Worm (Caenorhabditis elegans) whole organism, L4 larva: ENCODE measurements around the gene F55C12.4.

ENCODE experiments used
- D1046.2 ChIP-seq: fragments of 200-800 bp; sonication (Bioruptor generic); IDR thresholded peaks from 2 replicates; pipeline ENCODE4 v1.3.6; 2022; ENCODE audit warnings: missing genetic modification characterization, missing compliant biosample characterization
- F26F4.8 ChIP-seq: fragments of 200-800 bp; sonication (Bioruptor generic); conservative IDR thresholded peaks from 2 replicates; pipeline ENCODE4 v1.3.6; 2022; ENCODE audit warnings: missing genetic modification characterization, missing compliant biosample characterization
- F37D6.2 ChIP-seq: sonication (generic microtip); optimal IDR thresholded peaks from 2 replicates; lab custom pipeline; 2016; ENCODE audit warnings: mild to moderate bottlenecking, missing genetic modification characterization, missing compliant biosample characterization
- F44E2.7 ChIP-seq: fragments of 200-800 bp; sonication (Bioruptor generic); IDR thresholded peaks from 2 replicates; pipeline ENCODE4 v2.1.2; 2022; ENCODE audit warnings: missing genetic modification characterization, missing compliant biosample characterization
- R02D3.7 ChIP-seq: fragments of 150-350 bp; sonication (generic microtip); optimal IDR thresholded peaks from 3 replicates; lab custom pipeline; 2014; ENCODE audit warnings: missing biosample characterization, missing genetic modification characterization
- Y75B8A.6 ChIP-seq: fragments of 200-800 bp; sonication (Bioruptor generic); IDR thresholded peaks from 2 replicates; pipeline ENCODE4 v1.3.6; 2022; ENCODE audit warnings: missing genetic modification reagents, missing genetic modification characterization, missing compliant biosample characterization
- ZK546.5 ChIP-seq, 2 experiments: sonication (generic microtip); optimal IDR thresholded peaks; 2 replicates each; lab custom pipeline; 2017; ENCODE audit warnings: missing biosample characterization in 2 of 2, missing genetic modification characterization in 2 of 2
- aha-1 ChIP-seq: fragments of 150-350 bp; peaks from one replicate; lab custom pipeline; 2014; ENCODE audit warnings: missing biosample characterization, missing genetic modification characterization
- arid-1 ChIP-seq: fragments of 200-800 bp; sonication (Bioruptor generic); conservative IDR thresholded peaks from 2 replicates; pipeline ENCODE4 v1.3.6; 2022; ENCODE audit warnings: missing genetic modification reagents, missing genetic modification characterization, missing compliant biosample characterization
- attf-4 ChIP-seq: sonication (generic microtip); optimal IDR thresholded peaks from 3 replicates; lab custom pipeline; 2017; ENCODE audit warnings: missing biosample characterization, missing genetic modification characterization
- ceh-28 ChIP-seq: fragments of 150-350 bp; optimal IDR thresholded peaks from 2 replicates; lab custom pipeline; 2014; ENCODE audit warnings: missing biosample characterization, missing genetic modification reagents, missing genetic modification characterization
- ceh-32 ChIP-seq: sonication (generic microtip); optimal IDR thresholded peaks from 2 replicates; lab custom pipeline; 2016; ENCODE audit warnings: mild to moderate bottlenecking, missing genetic modification characterization, missing compliant biosample characterization; ENCODE audit not compliant: poor library complexity
- ceh-44 ChIP-seq: fragments of 200-800 bp; sonication (Bioruptor generic); IDR thresholded peaks from 2 replicates; pipeline ENCODE4 v1.3.6; 2022; ENCODE audit warnings: missing genetic modification reagents, missing genetic modification characterization, missing compliant biosample characterization
- ceh-62 ChIP-seq: sonication (generic microtip); optimal IDR thresholded peaks from 2 replicates; lab custom pipeline; 2017; ENCODE audit warnings: missing biosample characterization, missing genetic modification characterization
- ctbp-1 ChIP-seq: fragments of 200-800 bp; sonication (Bioruptor generic); IDR thresholded peaks from 2 replicates; pipeline ENCODE4 v1.3.6; 2022; ENCODE audit warnings: missing genetic modification reagents, missing genetic modification characterization, missing compliant biosample characterization
- daf-12 ChIP-seq: fragments of 150-350 bp; optimal IDR thresholded peaks from 2 replicates; lab custom pipeline; 2014; ENCODE audit warnings: missing biosample characterization, missing genetic modification reagents, missing genetic modification characterization
- dmd-8 ChIP-seq: fragments of 200-800 bp; sonication (Bioruptor generic); IDR thresholded peaks from 2 replicates; pipeline ENCODE4 v1.3.6; 2022; ENCODE audit warnings: missing genetic modification characterization, missing compliant biosample characterization
- dmd-9 ChIP-seq: fragments of 200-800 bp; sonication (Bioruptor generic); IDR thresholded peaks from 2 replicates; pipeline ENCODE4 v1.3.6; 2022; ENCODE audit warnings: missing genetic modification reagents, missing genetic modification characterization, missing compliant biosample characterization
- dpl-1 ChIP-seq: fragments of 150-350 bp; optimal IDR thresholded peaks from 2 replicates; lab custom pipeline; 2014; ENCODE audit warnings: missing biosample characterization, missing genetic modification reagents, missing genetic modification characterization
- dve-1 ChIP-seq: sonication (generic microtip); optimal IDR thresholded peaks from 2 replicates; lab custom pipeline; 2017; ENCODE audit warnings: antibody characterized with exemption, mild to moderate bottlenecking, missing genetic modification characterization, missing compliant biosample characterization; ENCODE audit not compliant: insufficient read depth
- fos-1 ChIP-seq: fragments of 150-350 bp; optimal IDR thresholded peaks from 2 replicates; lab custom pipeline; 2014; ENCODE audit warnings: missing biosample characterization, missing genetic modification characterization
- hif-1 ChIP-seq, 2 experiments: sonication (generic microtip); optimal IDR thresholded peaks; 2 replicates each; lab custom pipeline; 2016 to 2017; ENCODE audit warnings: missing compliant biosample characterization in 2 of 2, missing genetic modification characterization in 2 of 2, missing genetic modification reagents in 2 of 2, missing genotype in 2 of 2, mild to moderate bottlenecking in 1 of 2
- hlh-11 ChIP-seq: fragments of 200-800 bp; sonication (Bioruptor generic); optimal IDR thresholded peaks from 2 replicates; lab custom pipeline; 2018; ENCODE audit warnings: mild to moderate bottlenecking, missing genetic modification characterization, missing compliant biosample characterization
- hmg-1.1 ChIP-seq: fragments of 200-800 bp; sonication (Bioruptor generic); IDR thresholded peaks from 2 replicates; pipeline ENCODE4 v1.3.6; 2022; ENCODE audit warnings: missing genetic modification reagents, missing genetic modification characterization, missing compliant biosample characterization
- jun-1 ChIP-seq: fragments of 150-350 bp; optimal IDR thresholded peaks from 2 replicates; lab custom pipeline; 2014; ENCODE audit warnings: missing biosample characterization, missing genetic modification reagents, missing genetic modification characterization
- lim-7 ChIP-seq: fragments of 200-800 bp; sonication (Bioruptor generic); IDR thresholded peaks from 2 replicates; pipeline ENCODE4 v1.3.6; 2022; ENCODE audit warnings: missing genetic modification characterization, missing compliant biosample characterization
- lin-38 ChIP-seq: fragments of 200-800 bp; sonication (Bioruptor generic); IDR thresholded peaks from 2 replicates; pipeline ENCODE4 v1.3.6; 2022; ENCODE audit warnings: missing genetic modification reagents, missing genetic modification characterization, missing compliant biosample characterization
- lin-39 ChIP-seq: fragments of 150-350 bp; optimal IDR thresholded peaks from 2 replicates; lab custom pipeline; 2014; ENCODE audit warnings: missing biosample characterization, missing genetic modification reagents, missing genetic modification characterization
- lir-3 ChIP-seq: sonication (generic microtip); optimal IDR thresholded peaks from 2 replicates; lab custom pipeline; 2016; ENCODE audit warnings: mild to moderate bottlenecking, missing genetic modification characterization, missing compliant biosample characterization
- lsy-2 ChIP-seq, 2 experiments: fragments of 150-350 bp in 1 of 2; sonication (generic microtip) in 1 of 2; optimal IDR thresholded peaks; 2 replicates each; lab custom pipeline; 2014 to 2017; ENCODE audit warnings: missing biosample characterization in 2 of 2, missing genetic modification characterization in 2 of 2
- mdl-1 ChIP-seq, 2 experiments: fragments of 150-350 bp in 1 of 2; sonication (generic microtip) in 1 of 2; optimal IDR thresholded peaks; 2 replicates each; lab custom pipeline; 2014 to 2017; ENCODE audit warnings: missing biosample characterization in 2 of 2, missing genetic modification characterization in 2 of 2
- mep-1 ChIP-seq: fragments of 150-350 bp; sonication (generic microtip); optimal IDR thresholded peaks from 3 replicates; lab custom pipeline; 2014; ENCODE audit warnings: missing biosample characterization, missing genetic modification characterization
- mes-2 ChIP-seq: sonication (generic microtip); optimal IDR thresholded peaks from 2 replicates; lab custom pipeline; 2016; ENCODE audit warnings: missing genotype, mild to moderate bottlenecking, missing genetic modification characterization, missing compliant biosample characterization; ENCODE audit not compliant: poor library complexity, severe bottlenecking
- mxl-3 ChIP-seq: fragments of 200-800 bp; sonication (Bioruptor generic); optimal IDR thresholded peaks from 2 replicates; lab custom pipeline; 2018; ENCODE audit warnings: mild to moderate bottlenecking, missing genetic modification characterization, missing compliant biosample characterization
- nhr-10 ChIP-seq: fragments of 150-350 bp; optimal IDR thresholded peaks from 2 replicates; lab custom pipeline; 2014; ENCODE audit warnings: missing biosample characterization, missing genetic modification characterization
- nhr-111 ChIP-seq: fragments of 200-800 bp; sonication (Bioruptor generic); optimal IDR thresholded peaks from 2 replicates; lab custom pipeline; 2018; ENCODE audit warnings: mild to moderate bottlenecking, missing genetic modification characterization, missing compliant biosample characterization
- nhr-25 ChIP-seq: sonication (generic microtip); optimal IDR thresholded peaks from 2 replicates; lab custom pipeline; 2017; ENCODE audit warnings: missing genetic modification characterization, mild to moderate bottlenecking, missing compliant biosample characterization, antibody characterized with exemption, moderate library complexity, borderline replicate concordance; ENCODE audit not compliant: insufficient read depth
- nhr-41 ChIP-seq: fragments of 200-800 bp; sonication (Bioruptor generic); IDR thresholded peaks from 2 replicates; pipeline ENCODE4 v1.3.6; 2022; ENCODE audit warnings: missing genetic modification reagents, missing genetic modification characterization, missing compliant biosample characterization
- nhr-76 ChIP-seq: fragments of 150-350 bp; optimal IDR thresholded peaks from 2 replicates; lab custom pipeline; 2014; ENCODE audit warnings: missing biosample characterization, missing genetic modification characterization
- pha-4 ChIP-seq, 2 experiments: fragments of 150-350 bp in 1 of 2; fragments of 200-800 bp in 1 of 2; sonication (Bioruptor generic) in 1 of 2; IDR thresholded peaks in 1 of 2; optimal IDR thresholded peaks in 1 of 2; 2 replicates each; pipeline versions ENCODE4 v1.3.6 to Lab custom; 2014 to 2022; ENCODE audit warnings: missing genetic modification characterization in 2 of 2, missing genetic modification reagents in 2 of 2, missing biosample characterization in 1 of 2, missing compliant biosample characterization in 1 of 2
- pqm-1 ChIP-seq: sonication (generic microtip); optimal IDR thresholded peaks from 2 replicates; lab custom pipeline; 2017; ENCODE audit warnings: missing biosample characterization, missing genetic modification characterization
- rbr-2 ChIP-seq: sonication (generic microtip); optimal IDR thresholded peaks from 2 replicates; lab custom pipeline; 2016; ENCODE audit warnings: missing genotype, missing genetic modification characterization, missing compliant biosample characterization
- saeg-2 ChIP-seq: fragments of 200-800 bp; sonication (Bioruptor generic); IDR thresholded peaks from 2 replicates; pipeline ENCODE4 v1.3.6; 2022; ENCODE audit warnings: missing genetic modification reagents, missing genetic modification characterization, missing compliant biosample characterization
- skn-1 ChIP-seq: fragments of 150-350 bp; optimal IDR thresholded peaks from 2 replicates; lab custom pipeline; 2014; ENCODE audit warnings: missing biosample characterization, missing genetic modification characterization
- snpc-1.2 ChIP-seq: fragments of 200-800 bp; sonication (Bioruptor generic); IDR thresholded peaks from 2 replicates; pipeline ENCODE4 v1.3.6; 2022; ENCODE audit warnings: missing genetic modification reagents, missing genetic modification characterization, missing compliant biosample characterization
- unc-39 ChIP-seq: sonication (generic microtip); optimal IDR thresholded peaks from 2 replicates; lab custom pipeline; 2017; ENCODE audit warnings: missing biosample characterization, missing genetic modification characterization
- vab-7 ChIP-seq: fragments of 200-800 bp; sonication (Bioruptor generic); IDR thresholded peaks from 2 replicates; pipeline ENCODE4 v1.3.6; 2022; ENCODE audit warnings: missing genetic modification reagents, missing genetic modification characterization, missing compliant biosample characterization
- zfp-2 ChIP-seq: sonication (generic microtip); optimal IDR thresholded peaks from 2 replicates; lab custom pipeline; 2016; ENCODE audit warnings: mild to moderate bottlenecking, missing genetic modification characterization, missing compliant biosample characterization
- zfp-3 ChIP-seq: fragments of 200-800 bp; sonication (Bioruptor generic); conservative IDR thresholded peaks from 2 replicates; pipeline ENCODE4 v1.3.6; 2022; ENCODE audit warnings: missing genetic modification reagents, missing genetic modification characterization, missing compliant biosample characterization
- ztf-7 ChIP-seq: fragments of 150-350 bp; optimal IDR thresholded peaks from 2 replicates; lab custom pipeline; 2014; ENCODE audit warnings: missing biosample characterization, missing genetic modification characterization

The F55C12.4 gene

ce11 chrII:5844694-5845129 is 13.5 kb downstream of the F55C12.4 start (continued):
- TF ChIP-seq nhr-25 (tag; lab: Kevin White, UChicago) (peak; percentile 96), daf-12 (tag; lab: Kevin White, UChicago) (peak; percentile 43), ceh-32 (tag; lab: Kevin White, UChicago) (peak; percentile 91), snpc-1.2 (peak; percentile 94), skn-1 (tag; lab: Kevin White, UChicago) (peak; percentile 55), unc-39 (peak; percentile 75), ceh-28 (tag; lab: Kevin White, UChicago) (peak; percentile 49), lir-3 (tag; lab: Kevin White, UChicago) (peak; percentile 87), mdl-1 (tag; optimal IDR thresholded peaks at IDR 0.05; lab: Kevin White, UChicago) (peak; percentile 94 to 95), ceh-62 (tag; lab: Kevin White, UChicago) (peak; percentile 44), arid-1 (GFP tag; lab: Robert Waterston, UW) (peak; percentile 96), Y75B8A.6 (GFP tag; lab: Robert Waterston, UW) (peak; percentile 78), saeg-2 (GFP tag; lab: Robert Waterston, UW) (peak; percentile 99), hif-1 (tag; optimal IDR thresholded peaks at IDR 0.05; lab: Kevin White, UChicago) (peak; percentile 88 to 94), aha-1 (tag; lab: Kevin White, UChicago) (peak; percentile 100), R02D3.7 (peak; percentile 58), mxl-3 (GFP tag; lab: Kevin White, UChicago) (peak; percentile 89), pqm-1 (tag; lab: Kevin White, UChicago) (peak; percentile 53), nhr-41 (peak; percentile 98), F26F4.8 (GFP tag; lab: Robert Waterston, UW) (0 out of 2 replicates have a peak, but pooled peaks have one; percentile 34), hlh-11 (tag; lab: Kevin White, UChicago) (peak; percentile 99), dve-1 (tag; lab: Kevin White, UChicago) (peak; percentile 100), nhr-76 (peak; percentile 77), ctbp-1 (GFP tag; lab: Robert Waterston, UW) (peak; percentile 99), lin-39 (tag; lab: Kevin White, UChicago) (peak; percentile 85), zfp-3 (GFP tag; lab: Robert Waterston, UW) (peak; percentile 96), F37D6.2 (tag; lab: Kevin White, UChicago) (peak; percentile 97), dpl-1 (peak; percentile 87), ZK546.5 (tag; optimal IDR thresholded peaks at IDR 0.05; lab: Kevin White, UChicago) (peak; percentile 58 to 72), lim-7 (peak; percentile 76), jun-1 (peak; percentile 98), attf-4 (tag; lab: Kevin White, UChicago) (peak; percentile 48), fos-1 (peak; percentile 97), rbr-2 (tag; lab: Kevin White, UChicago) (peak; percentile 99), dmd-9 (GFP tag; lab: Robert Waterston, UW) (peak; percentile 99), F44E2.7 (GFP tag; lab: Robert Waterston, UW) (peak; percentile 78), D1046.2 (peak; percentile 92), ceh-44 (GFP tag; lab: Robert Waterston, UW) (peak; percentile 89; the same call in 1 of the 2 replicates), mes-2 (tag; lab: Kevin White, UChicago) (peak; percentile 96), nhr-111 (GFP tag; lab: Kevin White, UChicago) (peak; percentile 89), lsy-2 (tag; optimal IDR thresholded peaks at IDR 0.05; lab: Kevin White, UChicago) (peak; percentile 94 to 97), ztf-7 (tag; lab: Kevin White, UChicago) (peak; percentile 91), hmg-1.1 (peak; percentile 100), pha-4 (GFP tag; IDR thresholded peaks at IDR 0.05; lab: Robert Waterston, UW) (peak; percentile 99), pha-4 (tag; optimal IDR thresholded peaks at IDR 0.05; lab: Kevin White, UChicago) (peak; percentile 27), lin-38 (GFP tag; lab: Robert Waterston, UW) (peak; percentile 95), zfp-2 (peak; percentile 87), mep-1 (peak; percentile 99), dmd-8 (GFP tag; lab: Robert Waterston, UW) (peak; percentile 83), vab-7 (GFP tag; lab: Robert Waterston, UW) (peak; percentile 87), nhr-10 (tag; lab: Kevin White, UChicago) (peak; percentile 93)
